Fruit fly (Drosophila melanogaster) whole organism, embryonic: ENCODE measurements around the gene CG32599.

Experiments
- Atf6 ChIP-seq: fragments of 200-800 bp; sonication (Bioruptor generic); IDR thresholded peaks from 2 replicates; pipeline ENCODE4 v1.3.6; 2022; ENCODE audit warnings: missing biosample characterization, missing genetic modification characterization
- Awh ChIP-seq: fragments of 200-800 bp; sonication (Bioruptor generic); IDR thresholded peaks from 2 replicates; pipeline ENCODE4, ENCODE4 v1.3.6; 2022; ENCODE audit warnings: missing biosample characterization, missing genetic modification characterization
- CG17328 ChIP-seq: fragments of 200-800 bp; sonication (Bioruptor generic); IDR thresholded peaks from 2 replicates; pipeline ENCODE4 v1.3.6; 2022; ENCODE audit warnings: missing biosample characterization, missing genetic modification characterization
- CG17359 ChIP-seq: fragments of 200-800 bp; sonication (Bioruptor generic); optimal IDR thresholded peaks from 3 replicates; lab custom pipeline; 2018; ENCODE audit warnings: missing biosample characterization, mild to moderate bottlenecking, missing genetic modification characterization, moderate library complexity
- CG17802 ChIP-seq: fragments of 200-800 bp; sonication (Bioruptor generic); optimal IDR thresholded peaks from 2 replicates; lab custom pipeline; 2018; ENCODE audit warnings: missing biosample characterization, mild to moderate bottlenecking, missing genetic modification characterization, moderate library complexity
- CG17829 ChIP-seq: fragments of 200-800 bp; optimal IDR thresholded peaks from 2 replicates; lab custom pipeline; 2019; ENCODE audit warnings: missing biosample characterization, mild to moderate bottlenecking, missing genetic modification characterization, moderate library complexity
- CG18262 ChIP-seq: fragments of 200-800 bp; optimal IDR thresholded peaks from 3 replicates; lab custom pipeline; 2019; ENCODE audit warnings: missing biosample characterization, mild to moderate bottlenecking, missing genetic modification characterization, moderate library complexity
- CG18599 ChIP-seq: fragments of 200-800 bp; sonication (Bioruptor generic); optimal IDR thresholded peaks from 3 replicates; lab custom pipeline; 2017; ENCODE audit warnings: missing biosample characterization, missing genetic modification characterization, mild to moderate bottlenecking, moderate library complexity, missing genetic modification reagents
- CG18619 ChIP-seq: fragments of 200-800 bp; sonication (Bioruptor generic); optimal IDR thresholded peaks from 3 replicates; lab custom pipeline; 2017; ENCODE audit warnings: missing biosample characterization, mild to moderate bottlenecking, missing genetic modification characterization
- CG2712 ChIP-seq: fragments of 200-800 bp; optimal IDR thresholded peaks from 3 replicates; lab custom pipeline; 2019; ENCODE audit warnings: missing biosample characterization, mild to moderate bottlenecking, missing genetic modification characterization, moderate library complexity
- CG34224 ChIP-seq: fragments of 200-800 bp; sonication (Bioruptor generic); IDR thresholded peaks from 3 replicates; pipeline ENCODE4 v1.3.6; 2022; ENCODE audit warnings: missing biosample characterization, missing genetic modification characterization; ENCODE audit not compliant: partially characterized antibody
- CG34376 ChIP-seq: fragments of 200-800 bp; sonication (Bioruptor generic); optimal IDR thresholded peaks from 2 replicates; lab custom pipeline; 2018; ENCODE audit warnings: missing biosample characterization, mild to moderate bottlenecking, missing genetic modification characterization
- CG4404 ChIP-seq: fragments of 200-800 bp; sonication (Bioruptor generic); IDR thresholded peaks from 2 replicates; pipeline ENCODE4 v1.3.6; 2022; ENCODE audit warnings: missing biosample characterization, missing genetic modification characterization
- CG4617 ChIP-seq: fragments of 200-800 bp; sonication (Bioruptor generic); optimal IDR thresholded peaks from 3 replicates; lab custom pipeline; 2016; ENCODE audit warnings: missing biosample characterization, missing genetic modification characterization, borderline replicate concordance
- CG5245 ChIP-seq: fragments of 200-800 bp; sonication (Bioruptor generic); optimal IDR thresholded peaks from 3 replicates; lab custom pipeline; 2016; ENCODE audit warnings: missing biosample characterization, missing genetic modification characterization
- CG7963 ChIP-seq: fragments of 200-800 bp; sonication (Bioruptor generic); IDR thresholded peaks from 3 replicates; pipeline ENCODE4 v1.3.6; 2022; ENCODE audit warnings: missing biosample characterization, missing genetic modification characterization; ENCODE audit not compliant: partially characterized antibody
- CG8089 ChIP-seq: fragments of 200-800 bp; sonication (Bioruptor generic); optimal IDR thresholded peaks from 3 replicates; lab custom pipeline; 2016; ENCODE audit warnings: missing biosample characterization, missing genetic modification characterization
- CG9727 ChIP-seq: fragments of 200-800 bp; sonication (Bioruptor generic); optimal IDR thresholded peaks from 3 replicates; lab custom pipeline; 2017; ENCODE audit warnings: missing biosample characterization, mild to moderate bottlenecking, missing genetic modification characterization
- Deaf1 ChIP-seq: fragments of 200-800 bp; optimal IDR thresholded peaks from 3 replicates; lab custom pipeline; 2019; ENCODE audit warnings: missing biosample characterization, mild to moderate bottlenecking, missing genetic modification characterization, moderate library complexity
- Fer3 ChIP-seq: fragments of 200-800 bp; sonication (Bioruptor generic); optimal IDR thresholded peaks from 2 replicates; lab custom pipeline; 2018; ENCODE audit warnings: missing biosample characterization, mild to moderate bottlenecking, missing genetic modification characterization, moderate library complexity
- HHEX ChIP-seq: fragments of 200-800 bp; sonication (Bioruptor generic); optimal IDR thresholded peaks from 3 replicates; lab custom pipeline; 2017; ENCODE audit warnings: missing biosample characterization, mild to moderate bottlenecking, missing genetic modification characterization, missing genetic modification reagents
- HLH4C ChIP-seq: fragments of 200-800 bp; sonication (Bioruptor generic); IDR thresholded peaks from 3 replicates; pipeline ENCODE4 v1.3.6; 2022; ENCODE audit warnings: missing biosample characterization, missing genetic modification characterization; ENCODE audit not compliant: partially characterized antibody
- HLHmδ ChIP-seq: fragments of 200-800 bp; sonication (Bioruptor generic); optimal IDR thresholded peaks from 2 replicates; lab custom pipeline; 2018; ENCODE audit warnings: missing biosample characterization, mild to moderate bottlenecking, missing genetic modification characterization, moderate library complexity
- Lpt ChIP-seq: fragments of >200 bp; optimal IDR thresholded peaks from 2 replicates; lab custom pipeline; 2018; ENCODE audit warnings: missing biosample characterization, missing genetic modification characterization
- Med ChIP-seq: fragments of 200-800 bp; sonication (Bioruptor generic); peaks from one replicate; lab custom pipeline; 2016; ENCODE audit warnings: missing biosample characterization, missing genetic modification characterization, mild to moderate bottlenecking, inconsistent platforms, moderate library complexity
- NFAT ChIP-seq: fragments of 200-800 bp; sonication (Bioruptor generic); IDR thresholded peaks from 2 replicates; pipeline ENCODE4 v1.3.6; 2022; ENCODE audit warnings: missing biosample characterization, missing genetic modification characterization
- Neu2 ChIP-seq: fragments of 200-800 bp; sonication (Bioruptor generic); optimal IDR thresholded peaks from 3 replicates; lab custom pipeline; 2016; ENCODE audit warnings: missing biosample characterization, missing genetic modification characterization, borderline replicate concordance
- NfI ChIP-seq: fragments of 200-800 bp; sonication (Bioruptor generic); optimal IDR thresholded peaks from 3 replicates; lab custom pipeline; 2018; ENCODE audit warnings: missing biosample characterization, mild to moderate bottlenecking, missing genetic modification characterization, moderate library complexity
- Usf ChIP-seq: fragments of 200-800 bp; sonication (Bioruptor generic); optimal IDR thresholded peaks from 2 replicates; lab custom pipeline; 2017; ENCODE audit warnings: missing genotype, missing biosample characterization, missing genetic modification characterization
- aop ChIP-seq: fragments of 200-800 bp; sonication (Bioruptor generic); IDR thresholded peaks from 2 replicates; pipeline ENCODE4 v1.3.6; 2022; ENCODE audit warnings: missing biosample characterization, missing genetic modification characterization
- ci ChIP-seq: fragments of 200-800 bp; sonication (Bioruptor generic); IDR thresholded peaks from 3 replicates; pipeline ENCODE4 v1.3.6; 2022; ENCODE audit warnings: missing biosample characterization, missing genetic modification characterization
- dpn ChIP-seq, 2 experiments: fragments of 200-800 bp; sonication (Bioruptor generic); optimal IDR thresholded peaks; 3 replicates each; lab custom pipeline; 2016; ENCODE audit warnings: missing biosample characterization in 2 of 2, missing genetic modification characterization in 2 of 2
- fd102C ChIP-seq: fragments of 200-800 bp; sonication (Bioruptor generic); optimal IDR thresholded peaks from 2 replicates; lab custom pipeline; 2018; ENCODE audit warnings: missing biosample characterization, mild to moderate bottlenecking, missing genetic modification characterization, moderate library complexity
- fd3F ChIP-seq: fragments of 200-800 bp; sonication (Bioruptor generic); optimal IDR thresholded peaks from 2 replicates; lab custom pipeline; 2018; ENCODE audit warnings: missing biosample characterization, mild to moderate bottlenecking, missing genetic modification characterization, moderate library complexity
- fd96Cb ChIP-seq: fragments of 200-800 bp; sonication (Bioruptor generic); optimal IDR thresholded peaks from 2 replicates; lab custom pipeline; 2018; ENCODE audit warnings: missing biosample characterization, mild to moderate bottlenecking, missing genetic modification characterization, moderate library complexity
- gsb-n ChIP-seq: fragments of 200-800 bp; sonication (Bioruptor generic); optimal IDR thresholded peaks from 3 replicates; lab custom pipeline; 2018; ENCODE audit warnings: missing biosample characterization, mild to moderate bottlenecking, missing genetic modification characterization
- gt ChIP-seq: fragments of 200-800 bp; sonication (Bioruptor generic); IDR thresholded peaks from 2 replicates; pipeline ENCODE4 v1.3.6; 2022; ENCODE audit warnings: missing biosample characterization, missing genetic modification characterization
- knrl ChIP-seq: fragments of 200-800 bp; sonication (Bioruptor generic); IDR thresholded peaks from 3 replicates; pipeline ENCODE4 v1.3.6; 2022; ENCODE audit warnings: missing biosample characterization, missing genetic modification characterization; ENCODE audit not compliant: partially characterized antibody
- oc ChIP-seq: fragments of 200-800 bp; sonication (Bioruptor generic); optimal IDR thresholded peaks from 2 replicates; lab custom pipeline; 2018; ENCODE audit warnings: missing biosample characterization, mild to moderate bottlenecking, missing genetic modification characterization, moderate library complexity
- pho ChIP-seq: fragments of 200-800 bp; sonication (Bioruptor generic); optimal IDR thresholded peaks from 2 replicates; lab custom pipeline; 2016; ENCODE audit warnings: missing biosample characterization, missing genetic modification characterization
- pzg ChIP-seq: fragments of 200-800 bp; sonication (Bioruptor generic); optimal IDR thresholded peaks from 3 replicates; lab custom pipeline; 2018; ENCODE audit warnings: missing biosample characterization, mild to moderate bottlenecking, missing genetic modification characterization, moderate library complexity
- sima ChIP-seq: fragments of 200-800 bp; sonication (Bioruptor generic); optimal IDR thresholded peaks from 2 replicates; lab custom pipeline; 2016; ENCODE audit warnings: missing biosample characterization, missing genetic modification characterization
- sna ChIP-seq: fragments of 200-800 bp; sonication (Bioruptor generic); IDR thresholded peaks from 2 replicates; pipeline ENCODE4 v1.3.6; 2022; ENCODE audit warnings: missing biosample characterization, missing genetic modification characterization; ENCODE audit not compliant: partially characterized antibody
- ttk ChIP-seq: fragments of 200-800 bp; sonication (Bioruptor generic); IDR thresholded peaks from 2 replicates; pipeline ENCODE4 v2.1.2; 2022; ENCODE audit warnings: missing biosample characterization, missing genetic modification characterization
- zen ChIP-seq: fragments of 200-800 bp; sonication (Bioruptor generic); optimal IDR thresholded peaks from 3 replicates; lab custom pipeline; 2018; ENCODE audit warnings: missing biosample characterization, mild to moderate bottlenecking, missing genetic modification characterization, moderate library complexity

The CG32599 gene

dm6 chrX:14213509-14214154 lies 29.9 kb upstream of the CG32599 start (continued):
- TF ChIP-seq Deaf1 (peak; percentile 74), NFAT (no peak)

- TF ChIP-seq Usf (no peak), HLHmδ (GFP tag; lab: Kevin White, UChicago) (no peak), HHEX (GFP tag; lab: Kevin White, UChicago) (peak; percentile 59), gt (no peak), Awh (GFP tag; lab: Robert Waterston, UW) (no peak), CG9727 (GFP tag; lab: Kevin White, UChicago) (peak; percentile 54), knrl (no peak), pho (GFP tag; lab: Kevin White, UChicago) (no peak), fd3F (GFP tag; lab: Kevin White, UChicago) (peak; percentile 52), aop (GFP tag; lab: Robert Waterston, UW) (no peak), oc (tag; lab: Kevin White, UChicago) (no peak), CG17829 (tag; lab: Kevin White, UChicago) (peak; percentile 17), CG34224 (GFP tag; lab: Robert Waterston, UW) (no peak), ttk (GFP tag; lab: Robert Waterston, UW) (no peak), ci (GFP tag; lab: Robert Waterston, UW) (peak; percentile 28; the same call in 1 of the 3 replicates), CG34376 (no peak), CG5245 (GFP tag; lab: Kevin White, UChicago) (no peak), Lpt (GFP tag; lab: Kevin White, UChicago) (no peak), Fer3 (peak; percentile 36), CG8089 (GFP tag; lab: Kevin White, UChicago) (no peak), Atf6 (GFP tag; lab: Robert Waterston, UW) (peak; percentile 47; the same call in 1 of the 2 replicates), CG4617 (no peak), CG17328 (no peak), NfI (GFP tag; lab: Kevin White, UChicago) (peak; percentile 12), fd96Cb (peak; percentile 46), CG7963 (GFP tag; lab: Robert Waterston, UW) (no peak), Neu2 (no peak), CG18599 (GFP tag; lab: Kevin White, UChicago) (peak; percentile 60), sna (GFP tag; lab: Robert Waterston, UW) (no peak), pzg (no peak), CG4404 (no peak), zen (tag; lab: Kevin White, UChicago) (peak; percentile 5), CG18619 (peak; percentile 51), CG17359 (tag; lab: Kevin White, UChicago) (peak; percentile 2), HLH4C (GFP tag; lab: Robert Waterston, UW) (no peak), sima (no peak), CG17802 (tag; lab: Kevin White, UChicago) (no peak), gsb-n (no peak), Med (GFP tag; lab: Kevin White, UChicago) (peak; percentile 77), fd102C (GFP tag; lab: Kevin White, UChicago) (no peak), CG18262 (peak; percentile 34), CG2712 (tag; lab: Kevin White, UChicago) (peak; percentile 47), dpn (GFP tag; optimal IDR thresholded peaks at IDR 0.05; lab: Kevin White, UChicago) (peak in 1 of 2 experiments; percentile 40)
Observed at dm6 chrX:14214505-14215449, 28.7 kb upstream of the CG32599 start.
